Worm (Caenorhabditis elegans): ENCODE results near the gene fbxb-95.
A peak's percentile ranks its signal among the peaks of the same experiment; 100 is the strongest.

fbxb-95 gene

DNA sequence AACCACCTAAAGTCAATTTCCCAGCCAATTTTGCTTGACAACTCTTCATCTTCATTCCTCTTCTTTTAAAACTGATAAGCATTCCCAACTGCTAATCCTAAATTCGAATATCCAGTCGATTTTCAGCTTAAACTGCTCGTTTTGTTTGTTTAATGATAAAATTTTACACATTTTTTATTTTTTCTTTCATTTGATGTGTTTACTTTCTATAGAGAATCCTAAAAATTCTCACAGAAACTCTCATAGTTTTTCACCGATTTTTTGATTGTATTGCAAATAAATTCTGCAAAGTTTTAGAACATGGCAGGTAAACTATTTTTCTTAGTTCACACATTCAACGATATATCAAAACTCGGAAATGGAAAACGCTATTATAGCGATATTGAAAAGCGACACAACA is 41.6 kb downstream of the fbxb-95 start, which contains the start of gene math-25:
Gene math-25, plus strand, starts transcription at position 301 of the 400 bp plus-strand sequence.
- TF ChIP-seq egl-43 (GFP tag; IDR thresholded peaks at IDR 0.05) (no peak), dve-1 (tag; optimal IDR thresholded peaks at IDR 0.05; ENCODE audit: insufficient read depth) (no peak), ces-1 (GFP tag; optimal IDR thresholded peaks at IDR 0.05) (no peak), hmg-1.1 (GFP tag; IDR thresholded peaks at IDR 0.05) (no peak), nhr-28 (tag; optimal IDR thresholded peaks at IDR 0.05) (no peak), Y5F2A.4 (GFP tag; optimal IDR thresholded peaks at IDR 0.05) (no peak), nhr-237 (tag; optimal IDR thresholded peaks at IDR 0.05) (no peak), vab-7 (GFP tag; IDR thresholded peaks at IDR 0.05) (no peak)

ce11 chrII:1897936-1898335 is 43.7 kb downstream of the fbxb-95 start, which contains the start of gene C46F9.6:
TSS of gene C46F9.6 (plus strand) at chrII:1898236.
- peak; percentile 8 for TF ChIP-seq pqm-1 (tag; optimal IDR thresholded peaks at IDR 0.05)
- TF ChIP-seq hmg-1.1 (GFP tag; IDR thresholded peaks at IDR 0.05) = no peak
- TF ChIP-seq daf-16 (GFP tag; optimal IDR thresholded peaks at IDR 0.05) = no peak
- TF ChIP-seq daf-16 (tag; optimal IDR thresholded peaks at IDR 0.05) = peak; percentile 60
- TF ChIP-seq unc-62 (GFP tag; optimal IDR thresholded peaks at IDR 0.05 in 1 of 2) = peak in 1 of 2 experiments; percentile 30
- TF ChIP-seq unc-62 (tag; optimal IDR thresholded peaks at IDR 0.05) = no peak

ce11 chrII:1899934-1900333 is 45.7 kb downstream of the fbxb-95 start, which contains the start of gene math-24:
TSS of gene math-24 (plus strand) at chrII:1900234.
- TF ChIP-seq nhr-28 (tag; optimal IDR thresholded peaks at IDR 0.05) (no peak), nhr-10 (tag; optimal IDR thresholded peaks at IDR 0.05) (no peak), lsy-2 (tag; optimal IDR thresholded peaks at IDR 0.05) (no peak), ceh-44 (GFP tag; IDR thresholded peaks at IDR 0.05) (no peak), lir-3 (tag; optimal IDR thresholded peaks at IDR 0.05) (no peak), daf-12 (tag; optimal IDR thresholded peaks at IDR 0.05) (no peak), ctbp-1 (GFP tag; IDR thresholded peaks at IDR 0.05) (no peak), attf-4 (tag; optimal IDR thresholded peaks at IDR 0.05) (no peak)

ce11 chrII:1901981-1902380 is 47.8 kb downstream of the fbxb-95 start, which contains the start of gene math-23:
TSS of gene math-23 (plus strand) at chrII:1902281.
- TF ChIP-seq dmd-8 (GFP tag; IDR thresholded peaks at IDR 0.05) = no peak
- TF ChIP-seq tra-1 (GFP tag; IDR thresholded peaks at IDR 0.05) = no peak
- TF ChIP-seq T26A8.4 (GFP tag; IDR thresholded peaks at IDR 0.05) = no peak
- TF ChIP-seq nhr-6 (tag; optimal IDR thresholded peaks at IDR 0.05) = no peak
- no peak for TF ChIP-seq lin-38 (GFP tag; IDR thresholded peaks at IDR 0.05)
- TF ChIP-seq ztf-7 (tag; optimal IDR thresholded peaks at IDR 0.05) = no peak
- no peak for TF ChIP-seq saeg-2 (GFP tag; IDR thresholded peaks at IDR 0.05)
- TF ChIP-seq egl-43 (GFP tag; IDR thresholded peaks at IDR 0.05) = no peak
- no peak for TF ChIP-seq F44E2.7 (GFP tag; IDR thresholded peaks at IDR 0.05)
- no peak for TF ChIP-seq spr-1 (tag; optimal IDR thresholded peaks at IDR 0.05)
- TF ChIP-seq Y5F2A.4 (GFP tag; optimal IDR thresholded peaks at IDR 0.05) = no peak
- TF ChIP-seq ZK546.5 (tag; optimal IDR thresholded peaks at IDR 0.05) = no peak
- no peak for TF ChIP-seq lim-7 (GFP tag; IDR thresholded peaks at IDR 0.05)
- no peak for TF ChIP-seq daf-8 (GFP tag; IDR thresholded peaks at IDR 0.05)
- TF ChIP-seq tag-97 (GFP tag; IDR thresholded peaks at IDR 0.05) = no peak
- TF ChIP-seq pha-4 (GFP tag; IDR thresholded peaks at IDR 0.05) = no peak
- TF ChIP-seq pha-4 (tag; optimal IDR thresholded peaks at IDR 0.05) = no peak

All from whole organism, L4 larva.